Worm (Caenorhabditis elegans) whole organism, L4 larva: ENCODE results near the gene C08F8.3.
A peak's percentile ranks its signal among the peaks of the same experiment; 100 is the strongest.

ENCODE experiments used
- ceh-44 ChIP-seq: fragments of 200-800 bp; sonication (Bioruptor generic); IDR thresholded peaks from 2 replicates; pipeline ENCODE4 v1.3.6; 2022; ENCODE audit warnings: missing genetic modification reagents, missing genetic modification characterization, missing compliant biosample characterization
- lin-38 ChIP-seq: fragments of 200-800 bp; sonication (Bioruptor generic); IDR thresholded peaks from 2 replicates; pipeline ENCODE4 v1.3.6; 2022; ENCODE audit warnings: missing genetic modification reagents, missing genetic modification characterization, missing compliant biosample characterization
- vab-7 ChIP-seq: fragments of 200-800 bp; sonication (Bioruptor generic); IDR thresholded peaks from 2 replicates; pipeline ENCODE4 v1.3.6; 2022; ENCODE audit warnings: missing genetic modification reagents, missing genetic modification characterization, missing compliant biosample characterization

Gene C08F8.3

ce11 chrIV:11200682-11201081 is 45.8 kb downstream of the C08F8.3 start:
- TF ChIP-seq lin-38 (GFP tag; lab: Robert Waterston, UW) (peak; percentile 86), ceh-44 (0 out of 2 replicates have a peak, but pooled peaks have one; percentile 21), vab-7 (GFP tag; lab: Robert Waterston, UW) (0 out of 2 replicates have a peak, but pooled peaks have one; percentile 56)

DNA sequence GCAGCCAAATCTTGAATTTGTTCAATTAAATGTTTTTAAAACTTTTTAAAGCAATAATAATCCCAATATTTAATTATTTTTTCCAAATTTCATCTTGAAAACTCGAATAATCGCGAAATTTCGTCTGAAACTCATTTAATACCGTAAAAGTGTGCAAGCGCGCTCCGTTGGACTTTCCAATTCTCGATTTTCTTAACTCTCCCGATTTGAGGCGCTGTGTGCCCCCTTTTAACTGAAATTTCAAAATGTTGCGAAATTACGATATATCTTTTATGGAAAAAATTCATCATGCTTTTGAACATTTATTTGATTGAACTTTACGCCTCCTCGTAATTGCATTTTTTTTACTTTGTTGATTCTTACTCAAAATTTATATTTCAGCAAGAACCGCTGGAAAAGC is 47.5 kb downstream of the C08F8.3 start, which contains the start of gene R07H5.11:
Gene R07H5.11 (plus strand): TSS at position 380 of the 400 bp plus-strand sequence.
- TF ChIP-seq lin-38 (GFP tag; lab: Robert Waterston, UW), result peak; percentile 56
